In genomic region chrIV:12156642-12157233, ce11 we compare ENCODE assay signal across 1 worm cellular context.
A peak's percentile ranks its signal among the peaks of the same experiment; 100 is the strongest.
TF ChIP-seq lines count a peak whose summit lies in the region.

TSS of gene eri-12 (plus strand) at chrIV:12156838.

TF ChIP-seq in whole organism, L1 larva, 84 proteins besides CTCF, POLR2A, EP300 and RAD21 (continued from another document):
- TF ChIP-seq elt-2 (tag; optimal IDR thresholded peaks at IDR 0.05; lab: Kevin White, UChicago) = no peak
- TF ChIP-seq lin-39 (tag; optimal IDR thresholded peaks at IDR 0.05; lab: Kevin White, UChicago) = no peak
- TF ChIP-seq lin-35 (GFP tag; optimal IDR thresholded peaks at IDR 0.05; lab: Kevin White, UChicago) = peak in 1 of 2 experiments; percentile 78
